Worm (Caenorhabditis elegans) whole organism, late embryonic: ENCODE data around the gene C49A9.3.

Experiments
- C08G9.2 ChIP-seq: sonication (generic microtip); optimal IDR thresholded peaks from 2 replicates; lab custom pipeline; 2016; ENCODE audit warnings: mild to moderate bottlenecking, missing genetic modification characterization, moderate library complexity, missing compliant biosample characterization
- ceh-14 ChIP-seq: sonication (generic microtip); optimal IDR thresholded peaks from 2 replicates; lab custom pipeline; 2016; ENCODE audit warnings: missing genotype, missing genetic modification characterization, missing compliant biosample characterization
- pag-3 ChIP-seq: sonication (generic microtip); optimal IDR thresholded peaks from 2 replicates; lab custom pipeline; 2016; ENCODE audit warnings: missing compliant biosample characterization, missing genetic modification characterization, borderline replicate concordance

Gene C49A9.3

DNA sequence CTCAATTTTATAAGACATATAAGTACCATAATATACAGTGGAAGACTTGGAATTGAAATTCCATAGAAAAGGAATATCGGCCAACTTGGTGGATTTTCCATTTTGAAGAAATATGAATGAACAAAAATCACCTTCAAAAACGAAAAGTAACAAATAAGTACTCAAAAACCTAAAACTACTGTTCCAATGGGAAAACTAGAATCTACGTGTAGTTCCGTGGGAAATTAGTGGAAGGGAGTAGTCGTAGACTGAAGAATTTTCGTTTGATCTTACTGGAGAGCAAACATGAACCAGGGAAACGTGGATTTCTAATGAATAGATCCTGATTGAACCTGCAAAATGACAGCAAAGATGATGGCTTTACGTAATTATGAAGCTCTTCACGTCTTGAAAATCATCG is 50.0 kb downstream of the C49A9.3 start, which contains the start of gene srv-31:
Gene srv-31, minus strand, starts transcription at position 101 of the 400 bp plus-strand sequence.
- TF ChIP-seq pag-3 (tag; lab: Kevin White, UChicago) (no peak), C08G9.2 (tag; lab: Kevin White, UChicago) (no peak), ceh-14 (no peak)
